Fruit fly (Drosophila melanogaster) whole organism, embryonic: ENCODE measurements around the gene RpL7.

Experiments
- Atf-2 ChIP-seq: fragments of 200-800 bp; sonication (Bioruptor generic); optimal IDR thresholded peaks from 2 replicates; lab custom pipeline; 2016; ENCODE audit warnings: missing biosample characterization, missing genetic modification characterization
- Bteb2 ChIP-seq: fragments of 200-800 bp; sonication (Bioruptor generic); optimal IDR thresholded peaks from 2 replicates; lab custom pipeline; 2016; ENCODE audit warnings: missing biosample characterization, missing genetic modification characterization
- CG1024 ChIP-seq: fragments of 200-800 bp; sonication (Bioruptor generic); IDR thresholded peaks from 2 replicates; pipeline ENCODE4 v1.3.6; 2022; ENCODE audit warnings: missing biosample characterization, missing genetic modification characterization
- CG10267 ChIP-seq: fragments of 200-800 bp; sonication (Bioruptor generic); optimal IDR thresholded peaks from 2 replicates; lab custom pipeline; 2018; ENCODE audit warnings: missing biosample characterization, mild to moderate bottlenecking, missing genetic modification characterization, moderate library complexity
- CG10431 ChIP-seq: fragments of 200-800 bp; sonication (Bioruptor generic); optimal IDR thresholded peaks from 3 replicates; lab custom pipeline; 2018; ENCODE audit warnings: missing biosample characterization, mild to moderate bottlenecking, missing genetic modification characterization
- CG14710 ChIP-seq: fragments of 200-800 bp; sonication (Bioruptor generic); optimal IDR thresholded peaks from 3 replicates; lab custom pipeline; 2019; ENCODE audit warnings: missing biosample characterization, mild to moderate bottlenecking, missing genetic modification characterization, moderate library complexity
- CG15601 ChIP-seq: fragments of 200-800 bp; sonication (Bioruptor generic); optimal IDR thresholded peaks from 3 replicates; lab custom pipeline; 2019; ENCODE audit warnings: missing biosample characterization, mild to moderate bottlenecking, missing genetic modification characterization, moderate library complexity
- CG1647 ChIP-seq: fragments of 200-800 bp; sonication (Bioruptor generic); optimal IDR thresholded peaks from 3 replicates; lab custom pipeline; 2016; ENCODE audit warnings: missing biosample characterization, missing genetic modification characterization
- CG16863 ChIP-seq: fragments of 200-800 bp; sonication (Bioruptor generic); optimal IDR thresholded peaks from 3 replicates; lab custom pipeline; 2016; ENCODE audit warnings: missing biosample characterization, missing genetic modification characterization
- CG18599 ChIP-seq: fragments of 200-800 bp; sonication (Bioruptor generic); optimal IDR thresholded peaks from 3 replicates; lab custom pipeline; 2017; ENCODE audit warnings: missing biosample characterization, missing genetic modification characterization, mild to moderate bottlenecking, moderate library complexity, missing genetic modification reagents
- CG30020 ChIP-seq: fragments of 200-800 bp; optimal IDR thresholded peaks from 2 replicates; lab custom pipeline; 2019; ENCODE audit warnings: missing biosample characterization, mild to moderate bottlenecking, missing genetic modification characterization, moderate library complexity
- CG30403 ChIP-seq: fragments of 200-800 bp; sonication (Bioruptor generic); optimal IDR thresholded peaks from 3 replicates; lab custom pipeline; 2016; ENCODE audit warnings: missing biosample characterization, missing genetic modification characterization
- CG3838 ChIP-seq: fragments of 200-800 bp; sonication (Bioruptor generic); optimal IDR thresholded peaks from 3 replicates; lab custom pipeline; 2016; ENCODE audit warnings: missing biosample characterization, missing genetic modification characterization
- CG4360 ChIP-seq: fragments of 200-800 bp; sonication (Bioruptor generic); IDR thresholded peaks from 2 replicates; pipeline ENCODE4 v1.3.6; 2022; ENCODE audit warnings: missing biosample characterization, missing genetic modification characterization
- CG4617 ChIP-seq: fragments of 200-800 bp; sonication (Bioruptor generic); optimal IDR thresholded peaks from 3 replicates; lab custom pipeline; 2016; ENCODE audit warnings: missing biosample characterization, missing genetic modification characterization, borderline replicate concordance
- CG8089 ChIP-seq: fragments of 200-800 bp; sonication (Bioruptor generic); optimal IDR thresholded peaks from 3 replicates; lab custom pipeline; 2016; ENCODE audit warnings: missing biosample characterization, missing genetic modification characterization
- CG8281 ChIP-seq: fragments of 200-800 bp; sonication (Bioruptor generic); optimal IDR thresholded peaks from 2 replicates; lab custom pipeline; 2018; ENCODE audit warnings: missing biosample characterization, mild to moderate bottlenecking, missing genetic modification characterization, moderate library complexity
- CG9797 ChIP-seq: fragments of 200-800 bp; sonication (Bioruptor generic); optimal IDR thresholded peaks from 3 replicates; lab custom pipeline; 2018; ENCODE audit warnings: missing biosample characterization, mild to moderate bottlenecking, missing genetic modification characterization
- CkIIα-i1 ChIP-seq: fragments of 200-800 bp; sonication (Bioruptor generic); IDR thresholded peaks from 2 replicates; pipeline ENCODE4 v1.3.6; 2022; ENCODE audit warnings: missing biosample characterization, missing genetic modification characterization
- D19B ChIP-seq: fragments of 200-800 bp; sonication (Bioruptor generic); optimal IDR thresholded peaks from 2 replicates; lab custom pipeline; 2017; ENCODE audit warnings: missing biosample characterization, mild to moderate bottlenecking, missing genetic modification characterization
- Dp ChIP-seq: fragments of 200-800 bp; sonication (Bioruptor generic); optimal IDR thresholded peaks from 2 replicates; lab custom pipeline; 2018; ENCODE audit warnings: missing biosample characterization, mild to moderate bottlenecking, missing genetic modification characterization, moderate library complexity
- H2.0 ChIP-seq: fragments of 200-800 bp; sonication (Bioruptor generic); IDR thresholded peaks from 2 replicates; pipeline ENCODE4 v1.3.6; 2022; ENCODE audit warnings: missing biosample characterization, missing genetic modification characterization
- Lim3 ChIP-seq: fragments of 200-800 bp; sonication (Bioruptor generic); IDR thresholded peaks from 2 replicates; pipeline ENCODE4 v1.3.6; 2022; ENCODE audit warnings: missing biosample characterization, missing genetic modification characterization
- MESR4 ChIP-seq: fragments of 200-800 bp; sonication (Bioruptor generic); optimal IDR thresholded peaks from 2 replicates; lab custom pipeline; 2018; ENCODE audit warnings: missing biosample characterization, mild to moderate bottlenecking, missing genetic modification characterization, moderate library complexity
- Oaz ChIP-seq: fragments of 200-800 bp; sonication (Bioruptor generic); IDR thresholded peaks from 2 replicates; pipeline ENCODE4 v1.3.6; 2022; ENCODE audit warnings: missing biosample characterization, missing genetic modification characterization
- Pdp1 ChIP-seq, 2 experiments: fragments of 200-800 bp; sonication (Bioruptor generic); optimal IDR thresholded peaks; 3 replicates each; lab custom pipeline; 2016; ENCODE audit warnings: missing biosample characterization in 2 of 2, missing genetic modification characterization in 2 of 2, mild to moderate bottlenecking in 1 of 2, moderate library complexity in 1 of 2
- Six4 ChIP-seq: fragments of 200-800 bp; sonication (Bioruptor generic); optimal IDR thresholded peaks from 2 replicates; lab custom pipeline; 2016; ENCODE audit warnings: missing biosample characterization, missing genetic modification characterization
- YL-1 ChIP-seq: fragments of 200-800 bp; sonication (Bioruptor generic); optimal IDR thresholded peaks from 3 replicates; lab custom pipeline; 2017; ENCODE audit warnings: missing biosample characterization, mild to moderate bottlenecking, missing genetic modification characterization
- bcd ChIP-seq: fragments of 200-800 bp; sonication (Bioruptor generic); optimal IDR thresholded peaks from 2 replicates; lab custom pipeline; 2017; ENCODE audit warnings: missing biosample characterization, mild to moderate bottlenecking, missing genetic modification characterization
- dm ChIP-seq: fragments of 200-800 bp; sonication (Bioruptor generic); optimal IDR thresholded peaks from 3 replicates; lab custom pipeline; 2016; ENCODE audit warnings: missing biosample characterization, missing genetic modification characterization
- dmrt99B ChIP-seq: fragments of 200-800 bp; sonication (Bioruptor generic); optimal IDR thresholded peaks from 2 replicates; lab custom pipeline; 2018; ENCODE audit warnings: missing biosample characterization, mild to moderate bottlenecking, missing genetic modification characterization, moderate library complexity
- eve ChIP-seq, 2 experiments: fragments of >200 bp; optimal IDR thresholded peaks; 2 replicates each; lab custom pipeline; 2017; ENCODE audit warnings: missing biosample characterization in 2 of 2, missing genetic modification characterization in 2 of 2
- gfzf ChIP-seq: fragments of 200-800 bp; sonication (Bioruptor generic); optimal IDR thresholded peaks from 2 replicates; lab custom pipeline; 2016; ENCODE audit warnings: missing biosample characterization, mild to moderate bottlenecking, missing genetic modification characterization, moderate library complexity
- hb ChIP-seq: fragments of 200-800 bp; sonication (Bioruptor generic); IDR thresholded peaks from 3 replicates; pipeline ENCODE4 v1.3.6; 2022; ENCODE audit warnings: missing biosample characterization, missing genetic modification characterization; ENCODE audit not compliant: partially characterized antibody
- inv ChIP-seq: fragments of 200-800 bp; sonication (Bioruptor generic); IDR thresholded peaks from 2 replicates; pipeline ENCODE4 v1.3.6; 2022; ENCODE audit warnings: missing biosample characterization, missing genetic modification characterization; ENCODE audit not compliant: partially characterized antibody
- kah ChIP-seq: fragments of 200-800 bp; sonication (Bioruptor generic); optimal IDR thresholded peaks from 2 replicates; lab custom pipeline; 2018; ENCODE audit warnings: missing biosample characterization, mild to moderate bottlenecking, missing genetic modification characterization
- knrl ChIP-seq: fragments of 200-800 bp; sonication (Bioruptor generic); IDR thresholded peaks from 3 replicates; pipeline ENCODE4 v1.3.6; 2022; ENCODE audit warnings: missing biosample characterization, missing genetic modification characterization; ENCODE audit not compliant: partially characterized antibody
- lbe ChIP-seq: fragments of 200-800 bp; sonication (Bioruptor generic); optimal IDR thresholded peaks from 2 replicates; lab custom pipeline; 2016; ENCODE audit warnings: missing biosample characterization, mild to moderate bottlenecking, missing genetic modification characterization
- nerfin-1 ChIP-seq: fragments of 200-800 bp; sonication (Bioruptor generic); optimal IDR thresholded peaks from 3 replicates; lab custom pipeline; 2019; ENCODE audit warnings: missing biosample characterization, mild to moderate bottlenecking, missing genetic modification characterization, moderate library complexity
- nmo ChIP-seq: fragments of 200-800 bp; sonication (Bioruptor generic); optimal IDR thresholded peaks from 2 replicates; lab custom pipeline; 2018; ENCODE audit warnings: missing biosample characterization, mild to moderate bottlenecking, missing genetic modification characterization, moderate library complexity
- pb ChIP-seq: fragments of 200-800 bp; sonication (Bioruptor generic); optimal IDR thresholded peaks from 3 replicates; lab custom pipeline; 2016; ENCODE audit warnings: missing biosample characterization, missing genetic modification characterization
- pzg ChIP-seq: fragments of 200-800 bp; sonication (Bioruptor generic); optimal IDR thresholded peaks from 3 replicates; lab custom pipeline; 2018; ENCODE audit warnings: missing biosample characterization, mild to moderate bottlenecking, missing genetic modification characterization, moderate library complexity
- rib ChIP-seq: fragments of 200-800 bp; sonication (Bioruptor generic); IDR thresholded peaks from 2 replicates; pipeline ENCODE4 v1.3.6; 2022; ENCODE audit warnings: missing biosample characterization, missing genetic modification characterization
- scrt ChIP-seq: fragments of 200-800 bp; sonication (Bioruptor generic); optimal IDR thresholded peaks from 2 replicates; lab custom pipeline; 2018; ENCODE audit warnings: missing biosample characterization, mild to moderate bottlenecking, missing genetic modification characterization, moderate library complexity
- sd ChIP-seq: fragments of 200-800 bp; sonication (Bioruptor generic); optimal IDR thresholded peaks from 3 replicates; lab custom pipeline; 2018; ENCODE audit warnings: missing biosample characterization, mild to moderate bottlenecking, missing genetic modification characterization, moderate library complexity
- sob ChIP-seq: fragments of 200-800 bp; sonication (Bioruptor generic); IDR thresholded peaks from 2 replicates; pipeline ENCODE4 v1.3.6; 2022; ENCODE audit warnings: missing biosample characterization, missing genetic modification characterization
- sr ChIP-seq: fragments of 200-800 bp; sonication (Bioruptor generic); IDR thresholded peaks from 3 replicates; pipeline ENCODE4 v1.3.6; 2022; ENCODE audit warnings: missing biosample characterization, missing genetic modification characterization
- ssp ChIP-seq: fragments of 200-800 bp; sonication (Bioruptor generic); IDR thresholded peaks from 2 replicates; pipeline ENCODE4 v1.3.6; 2022; ENCODE audit warnings: missing biosample characterization, missing genetic modification characterization
- stwl ChIP-seq: fragments of 200-800 bp; sonication (Bioruptor generic); optimal IDR thresholded peaks from 3 replicates; lab custom pipeline; 2018; ENCODE audit warnings: missing biosample characterization, mild to moderate bottlenecking, missing genetic modification characterization, moderate library complexity
- trem ChIP-seq: fragments of 200-800 bp; optimal IDR thresholded peaks from 3 replicates; lab custom pipeline; 2019; ENCODE audit warnings: missing biosample characterization, mild to moderate bottlenecking, missing genetic modification characterization, moderate library complexity

Gene RpL7

dm6 chr2L:10222550-10223231 lies 21.9 kb downstream of the RpL7 start, which contains the start of gene Bcs1:
Bcs1 (plus strand) TSS chr2L:10222657.
- no peak for TF ChIP-seq CkIIα-i1 (GFP tag; lab: Robert Waterston, UW)
- TF ChIP-seq Pdp1 (GFP tag; optimal IDR thresholded peaks at IDR 0.05; lab: Kevin White, UChicago), result peak in 1 of 2 experiments; percentile 95
- no peak for TF ChIP-seq pb (GFP tag; lab: Kevin White, UChicago)
- TF ChIP-seq CG14710 (tag; lab: Kevin White, UChicago), result peak; percentile 15
- no peak for TF ChIP-seq CG3838 (GFP tag; lab: Kevin White, UChicago)
- TF ChIP-seq nmo (GFP tag; lab: Kevin White, UChicago), result no peak
- TF ChIP-seq Oaz (GFP tag; lab: Robert Waterston, UW), result no peak
- peak; percentile 9 for TF ChIP-seq CG10267 (tag; lab: Kevin White, UChicago)
- TF ChIP-seq lbe (GFP tag; lab: Kevin White, UChicago), result peak; percentile 62
- peak; percentile 27 for TF ChIP-seq sd (tag; lab: Kevin White, UChicago)
- no peak for TF ChIP-seq dmrt99B (tag; lab: Kevin White, UChicago)
- no peak for TF ChIP-seq CG18599
- no peak for TF ChIP-seq sob (GFP tag; lab: Robert Waterston, UW)
- peak in 1 of 2 experiments; percentile 69 for TF ChIP-seq eve (GFP tag; optimal IDR thresholded peaks at IDR 0.05; lab: Kevin White, UChicago)
- TF ChIP-seq CG10431 (GFP tag; lab: Kevin White, UChicago), result no peak
- TF ChIP-seq sr, result no peak
- peak; percentile 24 for TF ChIP-seq stwl (tag; lab: Kevin White, UChicago)
- TF ChIP-seq CG30403 (GFP tag; lab: Kevin White, UChicago), result no peak
- TF ChIP-seq CG4360 (GFP tag; lab: Robert Waterston, UW), result no peak
- TF ChIP-seq inv, result no peak
- TF ChIP-seq dm (GFP tag; lab: Kevin White, UChicago), result no peak
- no peak for TF ChIP-seq Atf-2 (GFP tag; lab: Kevin White, UChicago)
- TF ChIP-seq YL-1 (GFP tag; lab: Kevin White, UChicago), result peak; percentile 26
- peak; percentile 45 for TF ChIP-seq CG9797 (GFP tag; lab: Kevin White, UChicago)
- no peak for TF ChIP-seq D19B (GFP tag; lab: Kevin White, UChicago)
- TF ChIP-seq bcd (GFP tag; lab: Kevin White, UChicago), result no peak
- no peak for TF ChIP-seq Lim3 (GFP tag; lab: Robert Waterston, UW)
- no peak for TF ChIP-seq CG1024
- TF ChIP-seq CG8089 (GFP tag; lab: Kevin White, UChicago), result no peak
- TF ChIP-seq ssp, result no peak
- no peak for TF ChIP-seq H2.0 (GFP tag; lab: Robert Waterston, UW)
- TF ChIP-seq Six4 (GFP tag; lab: Kevin White, UChicago), result no peak
- TF ChIP-seq CG1647 (GFP tag; lab: Kevin White, UChicago), result no peak
- peak; percentile 13 for TF ChIP-seq MESR4
- peak; percentile 15 for TF ChIP-seq scrt (GFP tag; lab: Kevin White, UChicago)
- TF ChIP-seq knrl, result no peak
- peak; percentile 8 for TF ChIP-seq CG4617
- TF ChIP-seq CG15601, result peak; percentile 15
- no peak for TF ChIP-seq hb (GFP tag; lab: Robert Waterston, UW)
- no peak for TF ChIP-seq rib (GFP tag; lab: Robert Waterston, UW)
- peak; percentile 57 for TF ChIP-seq gfzf (GFP tag; lab: Kevin White, UChicago)
- TF ChIP-seq Bteb2 (GFP tag; lab: Kevin White, UChicago), result no peak
- peak; percentile 25 for TF ChIP-seq pzg (GFP tag; lab: Kevin White, UChicago)
- TF ChIP-seq kah (GFP tag; lab: Kevin White, UChicago), result peak; percentile 91
- TF ChIP-seq CG16863, result no peak
- peak; percentile 21 for TF ChIP-seq nerfin-1 (tag; lab: Kevin White, UChicago)
- TF ChIP-seq CG30020, result peak; percentile 69
- peak; percentile 26 for TF ChIP-seq Dp (GFP tag; lab: Kevin White, UChicago)
- no peak for TF ChIP-seq CG8281 (tag; lab: Kevin White, UChicago)
- TF ChIP-seq trem, result peak; percentile 48
